Worm (Caenorhabditis elegans) whole organism, mixed stage, embryonic: ENCODE data around the gene R09A1.3.
A peak's percentile ranks its signal among the peaks of the same experiment; 100 is the strongest.

Source experiments
- M03D4.4 ChIP-seq: sonication (generic microtip); optimal IDR thresholded peaks from 2 replicates; lab custom pipeline; 2017; ENCODE audit warnings: mild to moderate bottlenecking, missing genetic modification characterization, missing compliant biosample characterization
- bed-3 ChIP-seq: fragments of 200-800 bp; sonication (Bioruptor generic); optimal IDR thresholded peaks from 3 replicates; lab custom pipeline; 2018; ENCODE audit warnings: mild to moderate bottlenecking, missing genetic modification characterization, moderate library complexity, missing compliant biosample characterization
- blmp-1 ChIP-seq: fragments of 150-350 bp; optimal IDR thresholded peaks from 2 replicates; lab custom pipeline; 2014; ENCODE audit warnings: missing biosample characterization, missing genetic modification characterization
- ceh-39 ChIP-seq: fragments of 150-350 bp; optimal IDR thresholded peaks from 2 replicates; lab custom pipeline; 2014; ENCODE audit warnings: missing biosample characterization, missing genetic modification characterization
- ceh-83 ChIP-seq: fragments of 200-800 bp; sonication (Bioruptor generic); optimal IDR thresholded peaks from 2 replicates; lab custom pipeline; 2018; ENCODE audit warnings: mild to moderate bottlenecking, missing genetic modification characterization, missing compliant biosample characterization
- ces-1 ChIP-seq: fragments of 150-350 bp; optimal IDR thresholded peaks from 2 replicates; lab custom pipeline; 2014; ENCODE audit warnings: missing biosample characterization, missing genetic modification reagents, missing genetic modification characterization
- cnd-1 ChIP-seq: fragments of 200-800 bp; sonication (Bioruptor generic); optimal IDR thresholded peaks from 2 replicates; lab custom pipeline; 2018; ENCODE audit warnings: mild to moderate bottlenecking, missing genetic modification characterization, missing compliant biosample characterization
- drap-1 ChIP-seq: fragments of 200-800 bp; sonication (Bioruptor generic); optimal IDR thresholded peaks from 3 replicates; lab custom pipeline; 2018; ENCODE audit warnings: mild to moderate bottlenecking, missing genetic modification characterization, missing compliant biosample characterization
- elt-1 ChIP-seq: sonication (generic microtip); optimal IDR thresholded peaks from 2 replicates; lab custom pipeline; 2017; ENCODE audit warnings: missing genetic modification characterization, mild to moderate bottlenecking, missing compliant biosample characterization, antibody characterized with exemption, moderate library complexity, borderline replicate concordance; ENCODE audit not compliant: insufficient read depth
- elt-3 ChIP-seq: fragments of 150-350 bp; optimal IDR thresholded peaks from 2 replicates; lab custom pipeline; 2014; ENCODE audit warnings: missing biosample characterization, missing genetic modification characterization
- flh-1 ChIP-seq: fragments of 200-800 bp; sonication (Bioruptor generic); optimal IDR thresholded peaks from 2 replicates; lab custom pipeline; 2018; ENCODE audit warnings: mild to moderate bottlenecking, missing genetic modification characterization, moderate library complexity, missing compliant biosample characterization
- ham-2 ChIP-seq: fragments of 200-800 bp; sonication (Bioruptor generic); optimal IDR thresholded peaks from 2 replicates; lab custom pipeline; 2018; ENCODE audit warnings: mild to moderate bottlenecking, missing genetic modification characterization, missing compliant biosample characterization
- hlh-1 ChIP-seq: fragments of 150-350 bp; optimal IDR thresholded peaks from 2 replicates; lab custom pipeline; 2014; ENCODE audit warnings: missing biosample characterization, missing genetic modification reagents, missing genetic modification characterization
- lin-13 ChIP-seq: fragments of 150-350 bp; optimal IDR thresholded peaks from 2 replicates; lab custom pipeline; 2014; ENCODE audit warnings: missing biosample characterization, missing genetic modification characterization
- lin-32 ChIP-seq: fragments of 200-800 bp; sonication (Bioruptor generic); optimal IDR thresholded peaks from 2 replicates; lab custom pipeline; 2018; ENCODE audit warnings: mild to moderate bottlenecking, missing genetic modification characterization, missing compliant biosample characterization
- lsy-2 ChIP-seq: fragments of 150-350 bp; optimal IDR thresholded peaks from 2 replicates; lab custom pipeline; 2014; ENCODE audit warnings: missing biosample characterization, missing genetic modification characterization
- mab-5 ChIP-seq: fragments of 150-350 bp; optimal IDR thresholded peaks from 2 replicates; lab custom pipeline; 2014; ENCODE audit warnings: missing biosample characterization, missing genetic modification characterization
- mep-1 ChIP-seq: fragments of 150-350 bp; optimal IDR thresholded peaks from 2 replicates; lab custom pipeline; 2017; ENCODE audit warnings: missing biosample characterization, missing genetic modification reagents, missing genetic modification characterization, inconsistent platforms
- mls-2 ChIP-seq: sonication (generic microtip); optimal IDR thresholded peaks from 2 replicates; lab custom pipeline; 2016; ENCODE audit warnings: mild to moderate bottlenecking, missing genetic modification characterization, moderate library complexity, missing compliant biosample characterization
- nhr-12 ChIP-seq: fragments of 150-350 bp; optimal IDR thresholded peaks from 2 replicates; lab custom pipeline; 2014; ENCODE audit warnings: missing biosample characterization, missing genetic modification characterization
- nhr-2 ChIP-seq: fragments of 150-350 bp; optimal IDR thresholded peaks from 2 replicates; lab custom pipeline; 2014; ENCODE audit warnings: missing biosample characterization, missing genetic modification characterization
- nhr-237 ChIP-seq: fragments of 150-350 bp; optimal IDR thresholded peaks from 2 replicates; lab custom pipeline; 2014; ENCODE audit warnings: missing biosample characterization, missing genetic modification characterization
- nhr-28 ChIP-seq: fragments of 150-350 bp; optimal IDR thresholded peaks from 2 replicates; lab custom pipeline; 2014; ENCODE audit warnings: missing biosample characterization, missing genetic modification characterization
- nhr-76 ChIP-seq: sonication (generic microtip); optimal IDR thresholded peaks from 2 replicates; lab custom pipeline; 2017; ENCODE audit warnings: missing biosample characterization, missing genetic modification characterization
- pha-4 ChIP-seq: fragments of 150-350 bp; optimal IDR thresholded peaks from 2 replicates; lab custom pipeline; 2018; ENCODE audit warnings: missing biosample characterization, missing genetic modification reagents, missing genetic modification characterization
- sem-2 ChIP-seq: fragments of 200-800 bp; sonication (Bioruptor generic); optimal IDR thresholded peaks from 2 replicates; lab custom pipeline; 2018; ENCODE audit warnings: mild to moderate bottlenecking, missing genetic modification characterization, missing compliant biosample characterization
- snpc-4 ChIP-seq: fragments of 150-350 bp; optimal IDR thresholded peaks from 2 replicates; lab custom pipeline; 2014; ENCODE audit warnings: missing biosample characterization, missing genetic modification characterization
- sptf-1 ChIP-seq: sonication (generic microtip); optimal IDR thresholded peaks from 2 replicates; lab custom pipeline; 2017; ENCODE audit warnings: mild to moderate bottlenecking, missing genetic modification characterization, moderate library complexity, missing compliant biosample characterization
- tbx-8 ChIP-seq: fragments of 200-800 bp; sonication (Bioruptor generic); optimal IDR thresholded peaks from 2 replicates; lab custom pipeline; 2018; ENCODE audit warnings: mild to moderate bottlenecking, missing genetic modification characterization, moderate library complexity, missing compliant biosample characterization
- unc-120 ChIP-seq: sonication (generic microtip); optimal IDR thresholded peaks from 2 replicates; lab custom pipeline; 2017; ENCODE audit warnings: missing genetic modification characterization, missing compliant biosample characterization; ENCODE audit not compliant: poor library complexity, severe bottlenecking
- unc-39 ChIP-seq: fragments of 150-350 bp; optimal IDR thresholded peaks from 2 replicates; lab custom pipeline; 2014; ENCODE audit warnings: missing biosample characterization, missing genetic modification characterization
- unc-62 ChIP-seq: fragments of 150-350 bp; optimal IDR thresholded peaks from 2 replicates; lab custom pipeline; 2014; ENCODE audit warnings: missing biosample characterization, missing genetic modification reagents, missing genetic modification characterization
- zip-8 ChIP-seq: fragments of 150-350 bp; optimal IDR thresholded peaks from 2 replicates; lab custom pipeline; 2014; ENCODE audit warnings: missing biosample characterization, missing genetic modification characterization
- ztf-11 ChIP-seq: fragments of 150-350 bp; optimal IDR thresholded peaks from 2 replicates; lab custom pipeline; 2014; ENCODE audit warnings: missing biosample characterization, missing genetic modification characterization

The R09A1.3 gene

ce11 chrV:1027044-1027443 lies at the start of gene R09A1.3:
Gene R09A1.3 (minus strand): TSS chrV:1027074.
- TF ChIP-seq nhr-237 (tag; lab: Kevin White, UChicago) (no peak), ces-1 (no peak), hlh-1 (no peak), ztf-11 (tag; lab: Kevin White, UChicago) (no peak), ham-2 (GFP tag; lab: Kevin White, UChicago) (no peak), lin-13 (tag; lab: Kevin White, UChicago) (no peak), unc-120 (tag; lab: Kevin White, UChicago) (no peak), elt-3 (no peak)

ce11 chrV:1074946-1075345 lies 48.1 kb upstream of the R09A1.3 start, which contains the start of gene K10C9.1:
Gene K10C9.1 (plus strand): TSS chrV:1075246.
- TF ChIP-seq ces-1 (peak; percentile 42), ham-2 (GFP tag; lab: Kevin White, UChicago) (no peak)

ce11 chrV:1067468-1067867 lies 40.6 kb upstream of the R09A1.3 start, which contains the start of gene K10C9.7:
Gene K10C9.7 (minus strand): TSS chrV:1067568.
- TF ChIP-seq ceh-39 (tag; lab: Kevin White, UChicago) (no peak), unc-39 (tag; lab: Kevin White, UChicago) (no peak), ceh-83 (GFP tag; lab: Kevin White, UChicago) (no peak), blmp-1 (tag; lab: Kevin White, UChicago) (no peak), pha-4 (tag; lab: Kevin White, UChicago) (no peak), mab-5 (tag; lab: Kevin White, UChicago) (no peak), elt-3 (no peak)

- TF ChIP-seq snpc-4 (tag; lab: Kevin White, UChicago) (no peak), pha-4 (tag; lab: Kevin White, UChicago) (no peak), unc-62 (GFP tag; lab: Kevin White, UChicago) (no peak)
These were observed 37.6 kb upstream of the R09A1.3 start, which contains the start of gene str-67 for ce11 chrV:1064491-1064890. Gene str-67 (minus strand): TSS chrV:1064591.

- TF ChIP-seq tbx-8 (GFP tag; lab: Kevin White, UChicago): no peak
- TF ChIP-seq ztf-11 (tag; lab: Kevin White, UChicago): no peak
- TF ChIP-seq mab-5 (tag; lab: Kevin White, UChicago): no peak
- TF ChIP-seq mls-2 (tag; lab: Kevin White, UChicago): no peak
- TF ChIP-seq cnd-1 (tag; lab: Kevin White, UChicago): no peak
- no peak for TF ChIP-seq snpc-4 (tag; lab: Kevin White, UChicago)
These were observed 34.4 kb upstream of the R09A1.3 start, which contains the start of gene rnst-2 for ce11 chrV:1061295-1061694. Gene rnst-2 (plus strand): TSS chrV:1061595.

ce11 chrV:1060219-1060863 lies 33.5 kb upstream of the R09A1.3 start:
- TF ChIP-seq ztf-11 (tag; lab: Kevin White, UChicago) (no peak), unc-120 (tag; lab: Kevin White, UChicago) (no peak), cnd-1 (tag; lab: Kevin White, UChicago) (no peak), elt-3 (no peak), nhr-12 (tag; lab: Kevin White, UChicago) (no peak), mab-5 (tag; lab: Kevin White, UChicago) (peak; percentile 86), zip-8 (tag; lab: Kevin White, UChicago) (no peak), nhr-2 (peak; percentile 67), nhr-28 (tag; lab: Kevin White, UChicago) (no peak), drap-1 (GFP tag; lab: Kevin White, UChicago) (no peak), ceh-39 (tag; lab: Kevin White, UChicago) (no peak), nhr-237 (tag; lab: Kevin White, UChicago) (no peak), unc-39 (tag; lab: Kevin White, UChicago) (no peak), pha-4 (tag; lab: Kevin White, UChicago) (no peak), ceh-83 (GFP tag; lab: Kevin White, UChicago) (no peak), blmp-1 (tag; lab: Kevin White, UChicago) (no peak), ham-2 (GFP tag; lab: Kevin White, UChicago) (no peak), sptf-1 (tag; lab: Kevin White, UChicago) (no peak), mls-2 (tag; lab: Kevin White, UChicago) (no peak), M03D4.4 (tag; lab: Kevin White, UChicago) (no peak), lin-32 (GFP tag; lab: Kevin White, UChicago) (peak; percentile 4), mep-1 (tag; lab: Kevin White, UChicago) (no peak), bed-3 (GFP tag; lab: Kevin White, UChicago) (no peak), tbx-8 (GFP tag; lab: Kevin White, UChicago) (no peak), unc-62 (GFP tag; lab: Kevin White, UChicago) (peak; percentile 93), lin-13 (tag; lab: Kevin White, UChicago) (no peak), nhr-76 (no peak), snpc-4 (tag; lab: Kevin White, UChicago) (no peak), hlh-1 (peak; percentile 77), sem-2 (GFP tag; lab: Kevin White, UChicago) (no peak), ces-1 (no peak), lsy-2 (tag; lab: Kevin White, UChicago) (no peak), flh-1 (GFP tag; lab: Kevin White, UChicago) (no peak), elt-1 (tag; lab: Kevin White, UChicago) (no peak)
